Worm (Caenorhabditis elegans): Measurements from ENCODE around the gene phat-5.
A peak's percentile ranks its signal among the peaks of the same experiment; 100 is the strongest.

Gene phat-5

DNA sequence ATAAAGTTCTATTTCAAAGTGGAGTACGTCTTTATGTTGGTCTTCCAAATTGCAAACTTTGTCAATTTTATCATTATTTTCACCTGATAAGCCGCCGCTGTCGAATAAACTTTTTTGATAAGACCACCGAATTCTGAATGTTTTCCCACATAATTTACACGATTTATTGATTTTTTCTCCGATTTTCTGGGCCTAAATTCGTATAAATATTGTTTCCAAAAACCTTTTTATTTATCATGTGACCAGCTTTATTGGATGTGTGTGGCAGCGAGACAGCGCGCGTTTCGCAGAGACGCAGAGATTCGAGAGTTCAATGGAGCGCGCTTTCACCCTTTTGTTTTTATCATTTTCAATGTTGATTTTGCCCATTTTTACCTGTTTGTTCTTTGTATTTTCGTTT, 20.7 kb upstream of the phat-5 start (continued):
- TF ChIP-seq elt-3 (tag; optimal IDR thresholded peaks at IDR 0.05) (peak in 2 of 6 experiments; percentile 74 to 94), lin-14 (GFP tag; optimal IDR thresholded peaks at IDR 0.05) (peak; percentile 97), pag-3 (tag; optimal IDR thresholded peaks at IDR 0.05; ENCODE audit: borderline replicate concordance, insufficient read depth) (peak; percentile 92), ceh-8 (GFP tag; optimal IDR thresholded peaks at IDR 0.05) (peak; percentile 86), isw-1 (GFP tag; IDR thresholded peaks at IDR 0.05) (peak; percentile 83), skn-1 (tag; optimal IDR thresholded peaks at IDR 0.05) (peak; percentile 89), nhr-28 (tag; optimal IDR thresholded peaks at IDR 0.05) (no peak), C34B4.2 (tag; optimal IDR thresholded peaks at IDR 0.05) (no peak), snu-23 (GFP tag; optimal IDR thresholded peaks at IDR 0.05) (peak; percentile 93), rnt-1 (tag; optimal IDR thresholded peaks at IDR 0.05) (peak; percentile 89), pax-3 (tag; optimal IDR thresholded peaks at IDR 0.05) (peak; percentile 74), pqm-1 (tag; optimal IDR thresholded peaks at IDR 0.05) (peak; percentile 82), egl-27 (tag; optimal IDR thresholded peaks at IDR 0.05) (no peak), ztf-11 (tag; optimal IDR thresholded peaks at IDR 0.05) (peak in 1 of 2 experiments; percentile 31), C16A3.4 (tag; optimal IDR thresholded peaks at IDR 0.05) (peak; percentile 32), nhr-237 (tag; optimal IDR thresholded peaks at IDR 0.05) (peak; percentile 28), mdl-1 (tag; optimal IDR thresholded peaks at IDR 0.05) (peak in 1 of 2 experiments; percentile 85), sptf-1 (tag; optimal IDR thresholded peaks at IDR 0.05) (no peak), nhr-71 (tag; optimal IDR thresholded peaks at IDR 0.05) (peak; percentile 96), zip-4 (GFP tag; optimal IDR thresholded peaks at IDR 0.05) (peak; percentile 5), mab-9 (GFP tag; IDR thresholded peaks at IDR 0.05) (peak; percentile 71), mef-2 (tag; optimal IDR thresholded peaks at IDR 0.05) (peak; percentile 61), aha-1 (tag; optimal IDR thresholded peaks at IDR 0.05) (peak; percentile 70), tbx-2 (tag; optimal IDR thresholded peaks at IDR 0.05) (peak; percentile 92), hlh-17 (GFP tag; optimal IDR thresholded peaks at IDR 0.05; ENCODE audit: borderline replicate concordance) (no peak), lsy-2 (tag; optimal IDR thresholded peaks at IDR 0.05) (peak; percentile 85 to 91), xbp-1 (tag; optimal IDR thresholded peaks at IDR 0.05) (peak; percentile 89), unc-86 (tag; optimal IDR thresholded peaks at IDR 0.05) (peak; percentile 86), nhr-12 (tag; optimal IDR thresholded peaks at IDR 0.05) (no peak), nhr-20 (tag; optimal IDR thresholded peaks at IDR 0.05) (peak; percentile 96), mep-1 (tag; optimal IDR thresholded peaks at IDR 0.05) (peak; percentile 96), alr-1 (tag; optimal IDR thresholded peaks at IDR 0.05; ENCODE audit: borderline replicate concordance) (no peak), hlh-4 (tag; optimal IDR thresholded peaks at IDR 0.05) (no peak), ceh-90 (tag; optimal IDR thresholded peaks at IDR 0.05) (no peak), elt-2 (tag; optimal IDR thresholded peaks at IDR 0.05) (peak; percentile 69)

DNA sequence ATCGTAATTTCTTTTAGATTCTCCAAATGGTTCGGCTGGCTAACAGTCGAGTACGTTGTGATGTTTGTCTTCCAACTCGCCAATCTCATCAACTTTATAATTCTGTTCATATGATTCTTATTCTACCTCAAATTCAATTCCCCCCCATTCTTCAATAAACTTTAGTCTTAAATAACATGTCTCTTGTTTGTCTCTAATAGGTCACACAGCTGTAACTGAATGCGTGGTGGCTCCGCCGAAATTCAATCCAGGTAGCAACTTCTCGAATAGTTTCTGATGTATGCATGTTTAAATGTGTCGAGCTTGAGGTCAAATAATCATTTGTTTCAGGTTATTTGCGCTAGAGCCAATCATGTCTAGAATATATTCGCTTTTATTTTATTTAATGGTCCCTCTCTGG, 16.4 kb upstream of the phat-5 start, which contains the start of gene lgc-29:
TSS of gene lgc-29 (plus strand) at position 301 of the 400 bp plus-strand sequence.
- TF ChIP-seq hlh-4 (tag; optimal IDR thresholded peaks at IDR 0.05) (no peak), F16B12.6 (tag; optimal IDR thresholded peaks at IDR 0.05) (no peak)

DNA sequence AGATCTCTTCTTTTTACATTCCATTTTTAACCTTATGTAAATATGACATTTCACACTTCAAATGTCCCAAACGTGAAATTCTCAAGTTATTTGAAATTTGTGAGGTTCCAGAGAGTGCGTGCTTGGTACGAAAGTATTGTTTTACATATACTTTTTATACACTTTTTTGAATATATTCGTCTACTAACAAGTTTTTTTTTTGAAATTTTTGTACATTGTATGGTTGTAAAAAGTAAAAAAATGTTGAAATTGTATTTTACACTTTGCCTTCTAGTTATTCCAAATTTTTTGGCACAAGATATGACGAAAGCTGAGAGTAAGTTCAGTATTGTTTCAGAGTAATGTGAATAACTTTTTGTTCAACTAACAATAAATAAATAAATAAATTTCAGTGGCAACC, 12.4 kb upstream of the phat-5 start, which contains the start of gene lgc-1:
TSS of gene lgc-1 (plus strand) at position 301 of the 400 bp plus-strand sequence.
- no peak for TF ChIP-seq aly-2 (tag; optimal IDR thresholded peaks at IDR 0.05)
- no peak for TF ChIP-seq skn-1 (tag; optimal IDR thresholded peaks at IDR 0.05)
- no peak for TF ChIP-seq snpc-4 (tag; optimal IDR thresholded peaks at IDR 0.05)
- no peak for TF ChIP-seq ztf-11 (tag; optimal IDR thresholded peaks at IDR 0.05)
- TF ChIP-seq alr-1 (tag; optimal IDR thresholded peaks at IDR 0.05; ENCODE audit: borderline replicate concordance): no peak
- no peak for TF ChIP-seq dpl-1 (GFP tag; optimal IDR thresholded peaks at IDR 0.05)
- TF ChIP-seq xbp-1 (tag; optimal IDR thresholded peaks at IDR 0.05): no peak
- no peak for TF ChIP-seq swsn-7 (tag; optimal IDR thresholded peaks at IDR 0.05)
- TF ChIP-seq lin-35 (GFP tag; optimal IDR thresholded peaks at IDR 0.05): no peak
- no peak for TF ChIP-seq egl-13 (tag; optimal IDR thresholded peaks at IDR 0.05)
- no peak for TF ChIP-seq ceh-82 (tag; optimal IDR thresholded peaks at IDR 0.05)
- no peak for TF ChIP-seq ztf-4 (tag; optimal IDR thresholded peaks at IDR 0.05)
- no peak for TF ChIP-seq nhr-20 (tag; optimal IDR thresholded peaks at IDR 0.05)
- TF ChIP-seq nhr-47 (tag; optimal IDR thresholded peaks at IDR 0.05): no peak
- no peak for TF ChIP-seq grh-1 (GFP tag; IDR thresholded peaks at IDR 0.05)
